Worm (Caenorhabditis elegans): ENCODE measurements around the gene str-176.

- TF ChIP-seq pqm-1 (tag; optimal IDR thresholded peaks at IDR 0.05) (no peak), ceh-9 (tag; optimal IDR thresholded peaks at IDR 0.05) (no peak), eyg-1 (tag; optimal IDR thresholded peaks at IDR 0.05) (no peak), fkh-10 (GFP tag; optimal IDR thresholded peaks at IDR 0.05) (no peak), ama-1 (optimal IDR thresholded peaks at IDR 0.05) (no peak)
These were observed 571 bp upstream of the str-176 start for ce11 chrIV:8464187-8464586.

Data from whole organism, late embryonic.